Worm (Caenorhabditis elegans): ENCODE measurements around the gene nmr-1.

nmr-1 gene

DNA sequence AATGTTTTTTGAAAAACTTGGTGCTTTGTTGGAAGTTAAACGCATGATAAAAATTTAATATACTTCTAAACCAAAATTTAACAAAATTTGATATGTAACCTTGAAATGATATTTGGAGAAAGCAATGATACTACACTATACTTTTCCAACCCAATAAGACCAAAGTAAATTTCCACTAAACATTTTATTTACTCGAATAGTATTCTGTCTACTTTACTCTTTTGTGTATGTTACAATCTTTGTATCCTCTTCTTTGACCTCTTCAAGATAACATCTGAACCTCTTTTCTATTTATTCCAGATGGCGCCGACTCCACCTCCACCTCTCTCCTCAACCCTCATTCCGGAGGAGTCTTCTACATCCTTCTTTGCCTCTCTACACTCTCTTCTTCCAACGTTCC is 7.1 kb upstream of the nmr-1 start, which contains the start of gene dhs-5:
TSS of gene dhs-5 (plus strand) at position 301 of the 400 bp plus-strand sequence.
- no peak for TF ChIP-seq daf-12 (tag; optimal IDR thresholded peaks at IDR 0.05)
- TF ChIP-seq jun-1 (tag; optimal IDR thresholded peaks at IDR 0.05), result no peak
- TF ChIP-seq mdl-1 (tag; optimal IDR thresholded peaks at IDR 0.05), result no peak
- no peak for TF ChIP-seq snpc-4 (tag; optimal IDR thresholded peaks at IDR 0.05)
- TF ChIP-seq nhr-23 (tag; optimal IDR thresholded peaks at IDR 0.05), result peak; percentile 1
- no peak for TF ChIP-seq ztf-11 (tag; optimal IDR thresholded peaks at IDR 0.05)
- TF ChIP-seq fos-1 (tag; optimal IDR thresholded peaks at IDR 0.05), result no peak
- TF ChIP-seq lin-39 (tag; optimal IDR thresholded peaks at IDR 0.05), result no peak

DNA sequence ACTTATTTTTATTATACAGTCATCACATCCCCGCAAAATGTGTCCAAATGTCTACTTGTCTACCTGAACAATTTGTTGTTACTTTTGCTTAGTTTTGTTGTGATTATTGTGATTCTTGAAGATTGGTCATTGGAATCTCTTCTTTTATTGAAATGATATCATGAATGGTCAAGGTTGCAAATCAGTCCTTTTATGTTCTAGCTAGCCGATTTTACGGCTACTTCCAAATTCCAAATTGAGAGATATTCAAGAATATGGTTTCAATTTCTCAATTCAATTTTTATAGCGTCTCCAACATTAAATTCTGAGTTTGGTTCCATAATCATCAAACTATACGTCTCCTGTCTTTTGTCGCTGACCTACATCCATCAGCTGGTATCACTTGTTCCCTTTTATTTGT is 4.9 kb upstream of the nmr-1 start:
- no peak for TF ChIP-seq nhr-25 (tag; optimal IDR thresholded peaks at IDR 0.05)
- no peak for TF ChIP-seq mml-1 (tag; optimal IDR thresholded peaks at IDR 0.05)
- no peak for TF ChIP-seq fkh-2 (tag; optimal IDR thresholded peaks at IDR 0.05)
- no peak for TF ChIP-seq ceh-16 (tag; optimal IDR thresholded peaks at IDR 0.05)
- no peak for TF ChIP-seq ceh-82 (tag; optimal IDR thresholded peaks at IDR 0.05)
- no peak for TF ChIP-seq mdl-1 (tag; optimal IDR thresholded peaks at IDR 0.05)
- TF ChIP-seq nhr-76 (tag; optimal IDR thresholded peaks at IDR 0.05), result no peak
- no peak for TF ChIP-seq ama-1 (optimal IDR thresholded peaks at IDR 0.05)

DNA sequence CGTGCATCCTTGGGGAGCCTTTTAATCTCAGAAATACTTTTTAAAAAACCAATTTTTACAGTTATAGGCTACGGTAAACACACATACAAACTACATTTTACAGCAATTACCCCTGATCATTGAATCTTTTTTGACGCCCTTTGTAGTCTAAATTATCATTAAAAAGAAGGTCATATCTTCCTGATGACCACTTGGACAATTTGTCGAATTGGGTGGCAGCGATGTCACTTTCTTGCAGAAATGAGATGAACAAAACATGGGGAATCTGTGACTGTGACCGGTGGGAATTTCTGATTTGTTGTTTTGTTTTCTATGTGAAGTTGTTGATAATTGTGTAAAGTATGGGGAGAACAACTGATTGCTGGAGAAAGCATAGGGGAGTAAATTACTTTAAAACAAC is 3.2 kb upstream of the nmr-1 start:
- peak; percentile 18 for TF ChIP-seq nhr-25 (tag; optimal IDR thresholded peaks at IDR 0.05)
- no peak for TF ChIP-seq nhr-11 (tag; optimal IDR thresholded peaks at IDR 0.05)
- no peak for TF ChIP-seq zag-1 (tag; optimal IDR thresholded peaks at IDR 0.05)
- TF ChIP-seq nhr-43 (tag; optimal IDR thresholded peaks at IDR 0.05; ENCODE audit: poor library complexity, severe bottlenecking), result no peak

DNA sequence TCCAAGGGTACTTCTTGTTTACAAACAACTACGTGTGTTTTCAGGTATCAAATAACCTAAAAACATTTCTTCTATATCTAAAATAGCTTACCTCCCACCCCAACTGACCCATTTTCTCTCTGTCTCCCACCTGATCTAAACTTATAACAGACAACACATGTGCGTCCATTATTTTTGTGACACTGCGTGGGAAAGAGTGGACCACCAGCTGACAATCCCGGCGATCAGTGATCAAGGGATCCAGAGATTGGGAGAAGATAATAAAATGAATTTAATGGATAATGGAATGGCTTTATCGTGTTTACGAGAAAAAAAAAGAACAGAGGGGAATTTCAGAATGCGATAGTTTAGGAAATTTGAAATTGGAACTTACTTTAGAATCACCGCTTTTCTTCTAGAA is 2.8 kb upstream of the nmr-1 start:
- TF ChIP-seq fkh-2 (tag; optimal IDR thresholded peaks at IDR 0.05) (no peak), egl-5 (tag; optimal IDR thresholded peaks at IDR 0.05) (peak; percentile 84)

DNA sequence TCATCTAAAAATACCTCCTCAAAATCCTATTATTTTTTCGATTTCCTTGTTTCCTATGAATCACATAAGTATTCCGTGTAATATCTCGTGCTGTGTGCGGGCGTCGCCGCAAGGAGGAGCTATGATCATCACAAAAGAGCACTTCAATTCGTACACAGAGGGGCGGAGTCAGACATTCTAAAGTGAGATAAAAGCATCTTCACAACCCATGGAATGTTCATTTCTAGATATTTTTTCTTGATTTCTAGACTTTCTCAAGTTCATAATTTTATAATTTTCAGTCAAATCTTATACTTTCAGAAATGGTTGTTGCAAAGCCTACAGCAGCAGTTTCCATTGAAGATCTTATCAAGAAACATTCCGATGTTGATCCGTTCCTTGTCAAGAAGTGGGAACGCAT is 975 bp upstream of the nmr-1 start, which contains the start of gene cex-1:
TSS of gene cex-1 (plus strand) at position 301 of the 400 bp plus-strand sequence.
- no peak for TF ChIP-seq nhr-43 (tag; optimal IDR thresholded peaks at IDR 0.05; ENCODE audit: poor library complexity, severe bottlenecking)
- TF ChIP-seq ama-1 (optimal IDR thresholded peaks at IDR 0.05), result no peak
- TF ChIP-seq ztf-4 (tag; optimal IDR thresholded peaks at IDR 0.05), result no peak
- TF ChIP-seq nfya-1 (tag; optimal IDR thresholded peaks at IDR 0.05; ENCODE audit: insufficient read depth), result no peak
- TF ChIP-seq unc-39 (tag; optimal IDR thresholded peaks at IDR 0.05), result no peak
- TF ChIP-seq ztf-11 (tag; optimal IDR thresholded peaks at IDR 0.05), result no peak
- TF ChIP-seq nhr-11 (tag; optimal IDR thresholded peaks at IDR 0.05), result no peak
- TF ChIP-seq nhr-25 (tag; optimal IDR thresholded peaks at IDR 0.05), result no peak
- TF ChIP-seq hmg-11 (tag; optimal IDR thresholded peaks at IDR 0.05), result no peak
- no peak for TF ChIP-seq jun-1 (tag; optimal IDR thresholded peaks at IDR 0.05)
- no peak for TF ChIP-seq eor-1 (tag; optimal IDR thresholded peaks at IDR 0.05)
- TF ChIP-seq daf-12 (tag; optimal IDR thresholded peaks at IDR 0.05), result no peak

DNA sequence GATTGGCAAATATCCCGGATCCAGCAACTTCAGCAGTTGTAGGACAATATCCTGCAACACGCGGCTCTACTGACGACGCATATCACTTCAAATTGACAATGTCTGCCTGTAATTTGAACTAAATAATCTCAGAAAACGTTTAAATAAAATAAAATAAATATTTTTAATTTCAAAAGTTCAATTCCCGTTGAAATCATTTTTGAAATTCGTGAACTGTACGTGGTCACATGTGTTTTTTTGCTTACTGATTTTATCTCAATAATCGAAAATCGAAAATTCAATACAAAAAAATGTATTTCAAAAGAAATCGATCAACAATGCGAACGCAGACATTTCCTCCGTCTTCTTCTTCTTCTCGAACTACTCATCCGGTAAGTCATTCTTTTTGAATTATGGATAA is 8.8 kb downstream of the nmr-1 start, which contains the start of gene F07F6.1:
TSS of gene F07F6.1 (plus strand) at position 301 of the 400 bp plus-strand sequence.
- TF ChIP-seq elt-3 (tag; optimal IDR thresholded peaks at IDR 0.05) (no peak), nhr-76 (tag; optimal IDR thresholded peaks at IDR 0.05) (no peak), elt-2 (tag; optimal IDR thresholded peaks at IDR 0.05) (no peak), ceh-9 (tag; optimal IDR thresholded peaks at IDR 0.05) (no peak), unc-39 (tag; optimal IDR thresholded peaks at IDR 0.05) (no peak), egl-5 (tag; optimal IDR thresholded peaks at IDR 0.05) (no peak), nhr-77 (tag; optimal IDR thresholded peaks at IDR 0.05) (no peak), lin-39 (tag; optimal IDR thresholded peaks at IDR 0.05) (no peak), nhr-28 (tag; optimal IDR thresholded peaks at IDR 0.05) (no peak), pqm-1 (tag; optimal IDR thresholded peaks at IDR 0.05) (no peak), nhr-23 (tag; optimal IDR thresholded peaks at IDR 0.05) (no peak), ZK546.5 (tag; optimal IDR thresholded peaks at IDR 0.05) (no peak), zag-1 (tag; optimal IDR thresholded peaks at IDR 0.05) (no peak), fkh-2 (tag; optimal IDR thresholded peaks at IDR 0.05) (no peak), skn-1 (tag; optimal IDR thresholded peaks at IDR 0.05) (no peak), hmg-11 (tag; optimal IDR thresholded peaks at IDR 0.05) (no peak), jun-1 (tag; optimal IDR thresholded peaks at IDR 0.05) (no peak), snpc-4 (tag; optimal IDR thresholded peaks at IDR 0.05) (no peak)
